Worm (Caenorhabditis elegans) whole organism, early embryonic: Measurements from ENCODE around the gene R05G6.10.

Experiments
- B0310.2 ChIP-seq: sonication (generic microtip); optimal IDR thresholded peaks from 2 replicates; lab custom pipeline; 2016; ENCODE audit warnings: mild to moderate bottlenecking, missing genetic modification characterization, missing compliant biosample characterization
- F13C5.2 ChIP-seq: sonication (generic microtip); optimal IDR thresholded peaks from 2 replicates; lab custom pipeline; 2017; ENCODE audit warnings: mild to moderate bottlenecking, missing genetic modification characterization, inconsistent platforms, missing compliant biosample characterization
- ama-1 ChIP-seq: fragments of 150-350 bp; optimal IDR thresholded peaks from 2 replicates; lab custom pipeline; 2014
- ceh-13 ChIP-seq: fragments of 200-800 bp; sonication (Bioruptor generic); optimal IDR thresholded peaks from 2 replicates; lab custom pipeline; 2018; ENCODE audit warnings: mild to moderate bottlenecking, missing genetic modification characterization, missing compliant biosample characterization
- ceh-36 ChIP-seq: sonication (generic microtip); optimal IDR thresholded peaks from 2 replicates; lab custom pipeline; 2016; ENCODE audit warnings: missing genetic modification characterization, inconsistent platforms, missing compliant biosample characterization
- flt-1 ChIP-seq: fragments of 200-800 bp; sonication (Bioruptor generic); IDR thresholded peaks from 2 replicates; pipeline ENCODE4 v1.3.6; 2022; ENCODE audit warnings: missing genetic modification characterization, missing compliant biosample characterization
- sea-1 ChIP-seq: fragments of 200-800 bp; sonication (Bioruptor generic); conservative IDR thresholded peaks from 2 replicates; pipeline ENCODE4 v1.3.6; 2022; ENCODE audit warnings: missing genetic modification characterization, missing compliant biosample characterization
- tbx-11 ChIP-seq: fragments of 200-800 bp; sonication (Bioruptor generic); IDR thresholded peaks from 2 replicates; pipeline ENCODE4 v1.3.6; 2022; ENCODE audit warnings: missing genetic modification characterization, missing compliant biosample characterization
- tra-4 ChIP-seq: sonication (generic microtip); optimal IDR thresholded peaks from 2 replicates; lab custom pipeline; 2017; ENCODE audit warnings: missing genetic modification characterization, missing compliant biosample characterization

- TF ChIP-seq ama-1 (lab: Kevin White, UChicago) (no peak), sea-1 (GFP tag; lab: Robert Waterston, UW) (no peak), flt-1 (GFP tag; lab: Robert Waterston, UW) (no peak), ceh-36 (tag; lab: Kevin White, UChicago) (no peak), tbx-11 (GFP tag; lab: Robert Waterston, UW) (no peak), B0310.2 (tag; lab: Kevin White, UChicago) (no peak), tra-4 (no peak), ceh-13 (GFP tag; lab: Kevin White, UChicago) (no peak), F13C5.2 (tag; lab: Kevin White, UChicago) (no peak)
Measured at ce11 chrIV:7552100-7552499, 9.8 kb upstream of the R05G6.10 start.
